Fruit fly (Drosophila melanogaster) whole organism, embryonic: ENCODE measurements around the gene CG32720.

ENCODE experiments used
- Adf1 ChIP-seq: fragments of 200-800 bp; sonication (Bioruptor generic); IDR thresholded peaks from 2 replicates; pipeline ENCODE4 v1.3.6; 2022; ENCODE audit warnings: missing biosample characterization, missing genetic modification characterization
- Awh ChIP-seq: fragments of 200-800 bp; sonication (Bioruptor generic); IDR thresholded peaks from 2 replicates; pipeline ENCODE4, ENCODE4 v1.3.6; 2022; ENCODE audit warnings: missing biosample characterization, missing genetic modification characterization
- Blimp-1 ChIP-seq: fragments of 200-800 bp; sonication (Bioruptor generic); optimal IDR thresholded peaks from 3 replicates; lab custom pipeline; 2018; ENCODE audit warnings: missing biosample characterization, missing genetic modification characterization, mild to moderate bottlenecking, moderate library complexity, missing genetic modification reagents
- CG11085 ChIP-seq: fragments of 200-800 bp; sonication (Bioruptor generic); IDR thresholded peaks from 2 replicates; pipeline ENCODE4 v1.3.6; 2022; ENCODE audit warnings: missing biosample characterization, missing genetic modification characterization
- CG12299 ChIP-seq: fragments of 200-800 bp; sonication (Bioruptor generic); optimal IDR thresholded peaks from 2 replicates; lab custom pipeline; 2018; ENCODE audit warnings: missing biosample characterization, mild to moderate bottlenecking, missing genetic modification characterization
- CG12391 ChIP-seq: fragments of 200-800 bp; sonication (Bioruptor generic); optimal IDR thresholded peaks from 3 replicates; lab custom pipeline; 2018; ENCODE audit warnings: missing biosample characterization, mild to moderate bottlenecking, missing genetic modification characterization, moderate library complexity
- CG12769 ChIP-seq: fragments of 200-800 bp; sonication (Bioruptor generic); optimal IDR thresholded peaks from 2 replicates; lab custom pipeline; 2019; ENCODE audit warnings: missing biosample characterization, mild to moderate bottlenecking, missing genetic modification characterization, moderate library complexity
- CG14441 ChIP-seq: fragments of 200-800 bp; sonication (Bioruptor generic); IDR thresholded peaks from 2 replicates; pipeline ENCODE4 v1.3.6; 2022; ENCODE audit warnings: missing biosample characterization, missing genetic modification characterization
- CG15011 ChIP-seq: fragments of 200-800 bp; sonication (Bioruptor generic); optimal IDR thresholded peaks from 3 replicates; lab custom pipeline; 2018; ENCODE audit warnings: missing biosample characterization, mild to moderate bottlenecking, missing genetic modification characterization
- CG15073 ChIP-seq: fragments of 200-800 bp; sonication (Bioruptor generic); optimal IDR thresholded peaks from 2 replicates; lab custom pipeline; 2016; ENCODE audit warnings: missing biosample characterization, missing genetic modification characterization
- CG15696 ChIP-seq: fragments of 200-800 bp; sonication (Bioruptor generic); optimal IDR thresholded peaks from 2 replicates; lab custom pipeline; 2019; ENCODE audit warnings: missing biosample characterization, mild to moderate bottlenecking, missing genetic modification characterization, moderate library complexity
- CG17186 ChIP-seq: fragments of 200-800 bp; sonication (Bioruptor generic); optimal IDR thresholded peaks from 3 replicates; lab custom pipeline; 2017; ENCODE audit warnings: missing biosample characterization, missing genetic modification reagents, missing genetic modification characterization
- CG17612 ChIP-seq: fragments of 200-800 bp; sonication (Bioruptor generic); IDR thresholded peaks from 2 replicates; pipeline ENCODE4 v1.3.6; 2022; ENCODE audit warnings: missing biosample characterization, missing genetic modification characterization
- CG18262 ChIP-seq: fragments of 200-800 bp; optimal IDR thresholded peaks from 3 replicates; lab custom pipeline; 2019; ENCODE audit warnings: missing biosample characterization, mild to moderate bottlenecking, missing genetic modification characterization, moderate library complexity
- CG31388 ChIP-seq: fragments of 200-800 bp; sonication (Bioruptor generic); optimal IDR thresholded peaks from 2 replicates; lab custom pipeline; 2016; ENCODE audit warnings: missing biosample characterization, missing genetic modification characterization
- CG32767 ChIP-seq: fragments of 200-800 bp; sonication (Bioruptor generic); IDR thresholded peaks from 2 replicates; pipeline ENCODE4 v1.3.6; 2022; ENCODE audit warnings: missing biosample characterization, missing genetic modification characterization
- CG3726 ChIP-seq: fragments of 200-800 bp; sonication (Bioruptor generic); IDR thresholded peaks from 3 replicates; pipeline ENCODE4, ENCODE4 v1.3.6; 2022; ENCODE audit warnings: missing biosample characterization, missing genetic modification characterization
- CG7786 ChIP-seq: fragments of 200-800 bp; sonication (Bioruptor generic); optimal IDR thresholded peaks from 2 replicates; lab custom pipeline; 2016; ENCODE audit warnings: missing biosample characterization, missing genetic modification characterization
- CG8281 ChIP-seq: fragments of 200-800 bp; sonication (Bioruptor generic); optimal IDR thresholded peaks from 2 replicates; lab custom pipeline; 2018; ENCODE audit warnings: missing biosample characterization, mild to moderate bottlenecking, missing genetic modification characterization, moderate library complexity
- Dip3 ChIP-seq: fragments of 200-800 bp; sonication (Bioruptor generic); optimal IDR thresholded peaks from 3 replicates; lab custom pipeline; 2016; ENCODE audit warnings: missing biosample characterization, missing genetic modification characterization
- Drgx ChIP-seq: fragments of 200-800 bp; sonication (Bioruptor generic); IDR thresholded peaks from 2 replicates; pipeline ENCODE4 v1.3.6; 2022; ENCODE audit warnings: missing biosample characterization, missing genetic modification characterization
- E2f2 ChIP-seq: fragments of 200-800 bp; sonication (Bioruptor generic); IDR thresholded peaks from 2 replicates; pipeline ENCODE4 v1.3.6; 2022; ENCODE audit warnings: missing biosample characterization, missing genetic modification characterization
- Ets97D ChIP-seq: fragments of 200-800 bp; sonication (Bioruptor generic); optimal IDR thresholded peaks from 3 replicates; lab custom pipeline; 2016; ENCODE audit warnings: missing biosample characterization, missing genetic modification characterization
- Gug ChIP-seq: fragments of 200-800 bp; sonication (Bioruptor generic); IDR thresholded peaks from 4 replicates; pipeline ENCODE4 v1.3.6; 2022; ENCODE audit warnings: missing biosample characterization, missing genetic modification characterization
- H15 ChIP-seq: fragments of 200-800 bp; sonication (Bioruptor generic); IDR thresholded peaks from 3 replicates; pipeline ENCODE4 v1.3.6; 2022; ENCODE audit warnings: missing biosample characterization, missing genetic modification characterization
- HLH4C ChIP-seq: fragments of 200-800 bp; sonication (Bioruptor generic); IDR thresholded peaks from 3 replicates; pipeline ENCODE4 v1.3.6; 2022; ENCODE audit warnings: missing biosample characterization, missing genetic modification characterization; ENCODE audit not compliant: partially characterized antibody
- Lhr ChIP-seq: fragments of 200-800 bp; sonication (Bioruptor generic); optimal IDR thresholded peaks from 3 replicates; lab custom pipeline; 2017; ENCODE audit warnings: mild to moderate bottlenecking, missing biosample characterization, missing genetic modification reagents, missing genetic modification characterization
- Max ChIP-seq: fragments of 200-800 bp; sonication (Bioruptor generic); optimal IDR thresholded peaks from 2 replicates; lab custom pipeline; 2016; ENCODE audit warnings: missing biosample characterization, mild to moderate bottlenecking, missing genetic modification characterization
- Sin3A ChIP-seq: fragments of >200 bp; optimal IDR thresholded peaks from 2 replicates; lab custom pipeline; 2018
- Ssrp ChIP-seq: fragments of 200-800 bp; sonication (Bioruptor generic); optimal IDR thresholded peaks from 2 replicates; lab custom pipeline; 2018; ENCODE audit warnings: missing biosample characterization, mild to moderate bottlenecking, missing genetic modification characterization, moderate library complexity
- YL-1 ChIP-seq: fragments of 200-800 bp; sonication (Bioruptor generic); optimal IDR thresholded peaks from 3 replicates; lab custom pipeline; 2017; ENCODE audit warnings: missing biosample characterization, mild to moderate bottlenecking, missing genetic modification characterization
- al ChIP-seq: fragments of 200-800 bp; sonication (Bioruptor generic); IDR thresholded peaks from 2 replicates; pipeline ENCODE4 v1.3.6; 2022; ENCODE audit warnings: missing biosample characterization, missing genetic modification characterization
- bowl ChIP-seq: fragments of 200-800 bp; sonication (Bioruptor generic); IDR thresholded peaks from 2 replicates; pipeline ENCODE4 v1.3.6; 2022; ENCODE audit warnings: missing biosample characterization, missing genetic modification characterization
- cad ChIP-seq: fragments of >200 bp; optimal IDR thresholded peaks from 2 replicates; lab custom pipeline; 2017; ENCODE audit warnings: missing biosample characterization, missing genetic modification characterization
- crc ChIP-seq: fragments of 200-800 bp; sonication (Bioruptor generic); optimal IDR thresholded peaks from 2 replicates; lab custom pipeline; 2016; ENCODE audit warnings: missing biosample characterization, missing genetic modification characterization
- dati ChIP-seq: fragments of 200-800 bp; sonication (Bioruptor generic); IDR thresholded peaks from 2 replicates; pipeline ENCODE4 v1.3.6; 2022; ENCODE audit warnings: missing biosample characterization, missing genetic modification characterization
- dm ChIP-seq: fragments of 200-800 bp; sonication (Bioruptor generic); optimal IDR thresholded peaks from 3 replicates; lab custom pipeline; 2016; ENCODE audit warnings: missing biosample characterization, missing genetic modification characterization
- fd64A ChIP-seq: fragments of 200-800 bp; sonication (Bioruptor generic); optimal IDR thresholded peaks from 3 replicates; lab custom pipeline; 2018; ENCODE audit warnings: missing biosample characterization, mild to moderate bottlenecking, missing genetic modification characterization
- gsb-n ChIP-seq: fragments of 200-800 bp; sonication (Bioruptor generic); optimal IDR thresholded peaks from 3 replicates; lab custom pipeline; 2018; ENCODE audit warnings: missing biosample characterization, mild to moderate bottlenecking, missing genetic modification characterization
- gt ChIP-seq: fragments of 200-800 bp; sonication (Bioruptor generic); IDR thresholded peaks from 2 replicates; pipeline ENCODE4 v1.3.6; 2022; ENCODE audit warnings: missing biosample characterization, missing genetic modification characterization
- ham ChIP-seq: fragments of 200-800 bp; sonication (Bioruptor generic); IDR thresholded peaks from 2 replicates; pipeline ENCODE4 v1.3.6; 2022; ENCODE audit warnings: missing biosample characterization, missing genetic modification characterization
- hbn ChIP-seq: fragments of 200-800 bp; sonication (Bioruptor generic); IDR thresholded peaks from 2 replicates; pipeline ENCODE4 v1.3.6; 2022; ENCODE audit warnings: missing biosample characterization, missing genetic modification characterization; ENCODE audit not compliant: partially characterized antibody
- kah ChIP-seq: fragments of 200-800 bp; sonication (Bioruptor generic); optimal IDR thresholded peaks from 2 replicates; lab custom pipeline; 2018; ENCODE audit warnings: missing biosample characterization, mild to moderate bottlenecking, missing genetic modification characterization
- knrl ChIP-seq: fragments of 200-800 bp; sonication (Bioruptor generic); IDR thresholded peaks from 3 replicates; pipeline ENCODE4 v1.3.6; 2022; ENCODE audit warnings: missing biosample characterization, missing genetic modification characterization; ENCODE audit not compliant: partially characterized antibody
- lab ChIP-seq: fragments of 200-800 bp; sonication (Bioruptor generic); optimal IDR thresholded peaks from 3 replicates; lab custom pipeline; 2017; ENCODE audit warnings: missing biosample characterization, missing genetic modification characterization, mild to moderate bottlenecking, moderate library complexity, missing genetic modification reagents
- lbe ChIP-seq: fragments of 200-800 bp; sonication (Bioruptor generic); optimal IDR thresholded peaks from 2 replicates; lab custom pipeline; 2016; ENCODE audit warnings: missing biosample characterization, mild to moderate bottlenecking, missing genetic modification characterization
- sc ChIP-seq, 3 experiments: fragments of >200 bp in 2 of 3; fragments of 200-800 bp in 1 of 3; sonication (Bioruptor generic) in 1 of 3; optimal IDR thresholded peaks; 2 replicates in 2 of 3; 3 replicates in 1 of 3; lab custom pipeline; 2017; ENCODE audit warnings: mild to moderate bottlenecking in 1 of 3, missing biosample characterization in 1 of 3, missing genetic modification characterization in 1 of 3, missing genetic modification reagents in 1 of 3
- scrt ChIP-seq: fragments of 200-800 bp; sonication (Bioruptor generic); optimal IDR thresholded peaks from 2 replicates; lab custom pipeline; 2018; ENCODE audit warnings: missing biosample characterization, mild to moderate bottlenecking, missing genetic modification characterization, moderate library complexity
- sob ChIP-seq: fragments of 200-800 bp; sonication (Bioruptor generic); IDR thresholded peaks from 2 replicates; pipeline ENCODE4 v1.3.6; 2022; ENCODE audit warnings: missing biosample characterization, missing genetic modification characterization
- stwl ChIP-seq: fragments of 200-800 bp; sonication (Bioruptor generic); optimal IDR thresholded peaks from 3 replicates; lab custom pipeline; 2018; ENCODE audit warnings: missing biosample characterization, mild to moderate bottlenecking, missing genetic modification characterization, moderate library complexity
- tll ChIP-seq, 2 experiments: fragments of 200-800 bp in 1 of 2; fragments of >200 bp in 1 of 2; sonication (Bioruptor generic) in 1 of 2; optimal IDR thresholded peaks; 2 replicates each; lab custom pipeline; 2017 to 2019; ENCODE audit warnings: missing biosample characterization in 2 of 2, missing genetic modification characterization in 2 of 2, mild to moderate bottlenecking in 1 of 2, moderate library complexity in 1 of 2

Gene CG32720

dm6 chrX:7571200-7571599 lies 34.4 kb upstream of the CG32720 start (continued):
- peak; percentile 36; the same call in 1 of the 2 replicates for TF ChIP-seq Drgx (GFP tag; lab: Robert Waterston, UW)
- TF ChIP-seq CG15011, result no peak
- peak; percentile 57 for TF ChIP-seq CG12391 (tag; lab: Kevin White, UChicago)
- no peak for TF ChIP-seq sc (optimal IDR thresholded peaks at IDR 0.05; lab: Kevin White, UChicago)
- peak; percentile 35 for TF ChIP-seq sc (GFP tag; optimal IDR thresholded peaks at IDR 0.05; lab: Kevin White, UChicago)
- no peak for TF ChIP-seq CG14441
- no peak for TF ChIP-seq sob (GFP tag; lab: Robert Waterston, UW)
- no peak for TF ChIP-seq kah (GFP tag; lab: Kevin White, UChicago)
- no peak for TF ChIP-seq crc (GFP tag; lab: Kevin White, UChicago)
- no peak for TF ChIP-seq YL-1
- TF ChIP-seq CG32767, result no peak
- no peak for TF ChIP-seq Adf1 (GFP tag; lab: Robert Waterston, UW)
- no peak for TF ChIP-seq CG11085
- TF ChIP-seq tll (GFP tag; optimal IDR thresholded peaks at IDR 0.05; lab: Kevin White, UChicago), result no peak
- no peak for TF ChIP-seq CG17612
- no peak for TF ChIP-seq dati (GFP tag; lab: Robert Waterston, UW)
- no peak for TF ChIP-seq fd64A (GFP tag; lab: Kevin White, UChicago)
- TF ChIP-seq cad, result no peak
- 0 out of 3 replicates have a peak, but pooled peaks have one; percentile 31 for TF ChIP-seq H15 (GFP tag; lab: Robert Waterston, UW)
- no peak for TF ChIP-seq lab (GFP tag; lab: Kevin White, UChicago)
- no peak for TF ChIP-seq gt (GFP tag; lab: Robert Waterston, UW)
- no peak for TF ChIP-seq Lhr
- no peak for TF ChIP-seq CG12769
- TF ChIP-seq Max (GFP tag; lab: Kevin White, UChicago), result peak; percentile 5
- TF ChIP-seq CG12299, result no peak
- no peak for TF ChIP-seq CG3726
- peak; percentile 69 for TF ChIP-seq CG18262 (tag; lab: Kevin White, UChicago)
- TF ChIP-seq HLH4C (GFP tag; lab: Robert Waterston, UW), result no peak
- TF ChIP-seq Sin3A (lab: Kevin White, UChicago), result no peak
- peak; percentile 50 for TF ChIP-seq Ssrp (tag; lab: Kevin White, UChicago)
- TF ChIP-seq scrt (GFP tag; lab: Kevin White, UChicago), result no peak
- TF ChIP-seq bowl (GFP tag; lab: Robert Waterston, UW), result no peak
- TF ChIP-seq hbn (GFP tag; lab: Robert Waterston, UW), result no peak
- no peak for TF ChIP-seq knrl (GFP tag; lab: Robert Waterston, UW)
- TF ChIP-seq Gug (GFP tag; lab: Robert Waterston, UW), result peak; percentile 16; the same call in 1 of the 4 replicates
- TF ChIP-seq CG15696 (tag; lab: Kevin White, UChicago), result peak; percentile 55
- no peak for TF ChIP-seq Awh (GFP tag; lab: Robert Waterston, UW)
- no peak for TF ChIP-seq Dip3 (GFP tag; lab: Kevin White, UChicago)
- TF ChIP-seq lbe, result no peak
- no peak for TF ChIP-seq CG15073 (GFP tag; lab: Kevin White, UChicago)
- no peak for TF ChIP-seq CG31388 (GFP tag; lab: Kevin White, UChicago)
- TF ChIP-seq Ets97D (GFP tag; lab: Kevin White, UChicago), result no peak
- no peak for TF ChIP-seq ham (GFP tag; lab: Robert Waterston, UW)
- no peak for TF ChIP-seq CG17186
- TF ChIP-seq stwl, result no peak
- TF ChIP-seq CG8281 (tag; lab: Kevin White, UChicago), result no peak
- TF ChIP-seq gsb-n (tag; lab: Kevin White, UChicago), result peak; percentile 14
- peak; percentile 23; the same call in 1 of the 2 replicates for TF ChIP-seq E2f2 (GFP tag; lab: Robert Waterston, UW)
- TF ChIP-seq al (GFP tag; lab: Robert Waterston, UW), result no peak
- TF ChIP-seq dm (GFP tag; lab: Kevin White, UChicago), result no peak
- TF ChIP-seq Blimp-1 (GFP tag; lab: Kevin White, UChicago), result peak; percentile 53
- TF ChIP-seq CG7786, result no peak
